Fruit fly (Drosophila melanogaster) whole organism, wandering third instar larva: Measurements from ENCODE around the gene CG32237.

Source experiments
- Hnf4 ChIP-seq: fragments of 200-800 bp; sonication (Bioruptor generic); optimal IDR thresholded peaks from 2 replicates; lab custom pipeline; 2016; ENCODE audit warnings: missing biosample characterization, mild to moderate bottlenecking, missing genetic modification characterization
- Rel ChIP-seq, 2 experiments: fragments of 200-800 bp; sonication (Bioruptor generic) in 1 of 2; optimal IDR thresholded peaks; 2 replicates in 1 of 2; 3 replicates in 1 of 2; lab custom pipeline; 2016 to 2019; ENCODE audit warnings: mild to moderate bottlenecking in 2 of 2, missing biosample characterization in 2 of 2, missing genetic modification characterization in 2 of 2, moderate library complexity in 1 of 2
- Vsx2 ChIP-seq: fragments of 200-300, 225-300 bp; sonication (Bioruptor generic); optimal IDR thresholded peaks from 2 replicates; lab custom pipeline; 2018; ENCODE audit warnings: missing biosample characterization, missing genetic modification characterization; ENCODE audit not compliant: partially characterized antibody
- dmrt93B ChIP-seq: fragments of 200-800 bp; sonication (Bioruptor generic); optimal IDR thresholded peaks from 2 replicates; lab custom pipeline; 2018; ENCODE audit warnings: missing biosample characterization, mild to moderate bottlenecking, missing genetic modification characterization
- h ChIP-seq: fragments of 200-800 bp; sonication (Bioruptor generic); optimal IDR thresholded peaks from 3 replicates; lab custom pipeline; 2016; ENCODE audit warnings: missing biosample characterization, mild to moderate bottlenecking, missing genetic modification characterization
- psq ChIP-seq: fragments of 200-800 bp; sonication (Bioruptor generic); optimal IDR thresholded peaks from 3 replicates; lab custom pipeline; 2017; ENCODE audit warnings: missing biosample characterization, mild to moderate bottlenecking, missing genetic modification characterization, moderate library complexity
- usp ChIP-seq: fragments of >200 bp; optimal IDR thresholded peaks from 2 replicates; lab custom pipeline; 2017; ENCODE audit warnings: missing biosample characterization, missing genetic modification characterization

dm6 chr3L:4833491-4833890 lies 18.8 kb downstream of the CG32237 start, which contains the start of gene CG13708:
- TF ChIP-seq h (GFP tag; lab: Kevin White, UChicago) (no peak), Vsx2 (GFP tag; lab: Kevin White, UChicago) (no peak), usp (GFP tag; lab: Kevin White, UChicago) (no peak), Hnf4 (no peak), Rel (GFP tag; optimal IDR thresholded peaks at IDR 0.05; lab: Kevin White, UChicago) (no peak), Rel (tag; optimal IDR thresholded peaks at IDR 0.05; lab: Kevin White, UChicago) (no peak), dmrt93B (GFP tag; lab: Kevin White, UChicago) (no peak), psq (GFP tag; lab: Kevin White, UChicago) (no peak)
